Fruit fly (Drosophila melanogaster) whole organism: ENCODE results near the gene CG4991.

Experiments used
- CG8478 ChIP-seq: fragments of >200 bp; optimal IDR thresholded peaks from 2 replicates; lab custom pipeline; 2018; ENCODE audit warnings: inconsistent platforms
- psq ChIP-seq: fragments of >200 bp; optimal IDR thresholded peaks from 2 replicates; lab custom pipeline; 2017

DNA sequence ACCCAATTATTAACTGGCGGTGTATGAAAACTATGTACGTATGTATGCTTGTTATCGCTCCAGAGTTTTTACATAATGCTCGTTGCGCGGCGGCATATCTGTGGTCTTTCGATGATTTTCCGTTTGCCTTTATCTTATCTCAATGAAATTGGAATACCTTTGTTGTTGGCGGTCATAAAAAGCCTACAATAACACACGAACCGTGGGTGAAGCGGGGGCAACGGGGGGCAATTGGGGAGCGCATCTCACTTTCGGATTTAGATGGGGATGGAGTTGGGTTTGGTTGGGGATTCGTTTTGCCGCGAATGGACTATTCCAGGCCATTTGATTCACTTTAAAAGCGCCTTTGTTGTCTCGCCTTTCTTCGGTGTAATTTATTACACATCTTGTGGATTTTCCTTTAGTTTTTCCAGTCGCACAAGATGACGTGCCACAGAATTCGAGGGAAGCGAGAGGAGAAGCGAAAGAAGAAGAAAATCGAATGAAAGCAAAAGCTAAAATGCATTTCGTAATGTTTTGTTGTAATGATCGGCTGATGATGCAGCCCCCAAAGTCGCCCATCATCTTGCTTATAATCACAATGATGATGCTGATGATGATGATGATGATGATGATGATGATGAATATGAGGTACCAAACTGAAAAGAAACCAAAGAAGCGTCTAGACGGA is 30.9 kb downstream of the CG4991 start:
- TF ChIP-seq psq (lab: Kevin White, UChicago): no peak
- no peak for TF ChIP-seq CG8478
